Fruit fly (Drosophila melanogaster) whole organism, adult: ENCODE measurements around the gene dysf.
A peak's percentile ranks its signal among the peaks of the same experiment; 100 is the strongest.

Experiments
- CG11617 ChIP-seq: fragments of 200-800 bp; sonication (Bioruptor generic); optimal IDR thresholded peaks from 2 replicates; lab custom pipeline; 2017; ENCODE audit warnings: mild to moderate bottlenecking, missing biosample characterization, missing genetic modification reagents, missing genetic modification characterization
- CG12768 ChIP-seq: fragments of 200-800 bp; sonication (Bioruptor generic); optimal IDR thresholded peaks from 2 replicates; lab custom pipeline; 2017; ENCODE audit warnings: missing biosample characterization, missing genetic modification characterization, mild to moderate bottlenecking, moderate library complexity, missing genetic modification reagents
- CG14711 ChIP-seq: fragments of 200-800 bp; sonication (Bioruptor generic); optimal IDR thresholded peaks from 2 replicates; lab custom pipeline; 2018; ENCODE audit warnings: missing biosample characterization, mild to moderate bottlenecking, missing genetic modification characterization, moderate library complexity
- CG1620 ChIP-seq: fragments of 200-800 bp; sonication (Bioruptor generic); optimal IDR thresholded peaks from 2 replicates; lab custom pipeline; 2016; ENCODE audit warnings: missing biosample characterization, missing genetic modification characterization
- CG33017 ChIP-seq: fragments of 200-800 bp; sonication (Bioruptor generic); optimal IDR thresholded peaks from 2 replicates; lab custom pipeline; 2018; ENCODE audit warnings: missing biosample characterization, mild to moderate bottlenecking, missing genetic modification characterization, moderate library complexity
- CG7045 ChIP-seq: fragments of 200-800 bp; sonication (Bioruptor generic); optimal IDR thresholded peaks from 2 replicates; lab custom pipeline; 2017; ENCODE audit warnings: missing biosample characterization, mild to moderate bottlenecking, missing genetic modification characterization
- Clk ChIP-seq: fragments of 200-800 bp; sonication (Bioruptor generic); optimal IDR thresholded peaks from 2 replicates; lab custom pipeline; 2017; ENCODE audit warnings: missing biosample characterization, missing genetic modification characterization
- Crg-1 ChIP-seq: fragments of 200-800 bp; sonication (Bioruptor generic); optimal IDR thresholded peaks from 2 replicates; lab custom pipeline; 2016; ENCODE audit warnings: missing biosample characterization, missing genetic modification characterization
- Hr96 ChIP-seq: fragments of 200-800 bp; sonication (Bioruptor generic); optimal IDR thresholded peaks from 2 replicates; lab custom pipeline; 2016; ENCODE audit warnings: missing biosample characterization, missing genetic modification characterization
- Mnt ChIP-seq: fragments of 200-800 bp; sonication (Bioruptor generic); optimal IDR thresholded peaks from 2 replicates; lab custom pipeline; 2016; ENCODE audit warnings: missing biosample characterization, mild to moderate bottlenecking, missing genetic modification characterization
- cnc ChIP-seq, 2 experiments: fragments of >200 bp; optimal IDR thresholded peaks; 2 replicates each; lab custom pipeline; 2017
- kay ChIP-seq: fragments of 200-800 bp; sonication (Bioruptor generic); peaks from one replicate; lab custom pipeline; 2016; ENCODE audit warnings: missing biosample characterization, missing genetic modification characterization, borderline replicate concordance
- ovo ChIP-seq: fragments of 200-800 bp; sonication (Bioruptor generic); optimal IDR thresholded peaks from 2 replicates; lab custom pipeline; 2016; ENCODE audit warnings: missing biosample characterization, missing genetic modification characterization
- pad ChIP-seq: fragments of 200-800 bp; sonication (Bioruptor generic); optimal IDR thresholded peaks from 3 replicates; lab custom pipeline; 2017; ENCODE audit warnings: missing biosample characterization, missing genetic modification characterization, mild to moderate bottlenecking, moderate library complexity, missing genetic modification reagents

DNA sequence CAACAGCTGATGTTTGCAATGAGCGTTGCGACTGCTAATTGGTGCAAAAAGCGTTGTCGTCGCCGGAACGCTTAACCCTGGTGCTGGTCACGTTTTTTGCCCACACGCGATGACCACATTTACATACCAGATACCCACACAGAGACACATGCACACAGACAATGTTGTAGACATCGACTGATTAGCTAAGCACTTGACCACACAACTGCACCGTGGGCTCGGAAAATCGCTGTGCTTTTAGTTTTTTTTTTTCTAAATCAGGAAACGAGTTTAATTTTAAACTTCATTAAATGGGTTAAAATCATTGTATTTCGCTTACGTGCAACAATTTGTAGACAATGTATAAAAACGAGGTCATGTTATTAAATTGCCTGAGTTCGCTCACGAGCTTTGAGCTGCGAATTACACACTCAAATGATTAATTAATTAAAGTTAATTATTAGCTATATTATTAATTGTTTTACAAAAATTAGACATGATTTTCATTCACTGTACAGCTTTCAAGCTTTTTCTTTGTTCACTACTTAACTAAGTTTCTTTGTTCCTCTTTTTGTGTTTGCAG lies 30.0 kb upstream of the dysf start:
- no peak for TF ChIP-seq cnc (optimal IDR thresholded peaks at IDR 0.05; lab: Kevin White, UChicago)
- no peak for TF ChIP-seq pad (GFP tag; lab: Kevin White, UChicago)
- no peak for TF ChIP-seq CG11617 (GFP tag; lab: Kevin White, UChicago)
- TF ChIP-seq Hr96 (GFP tag; lab: Kevin White, UChicago), result no peak
- no peak for TF ChIP-seq CG1620 (GFP tag; lab: Kevin White, UChicago)
- TF ChIP-seq Mnt (GFP tag; lab: Kevin White, UChicago), result peak; percentile 8
- no peak for TF ChIP-seq Crg-1 (GFP tag; lab: Kevin White, UChicago)
- TF ChIP-seq CG33017 (tag; lab: Kevin White, UChicago), result no peak
- TF ChIP-seq ovo, result no peak
- peak; percentile 42 for TF ChIP-seq kay
- TF ChIP-seq CG12768 (GFP tag; lab: Kevin White, UChicago), result no peak
- TF ChIP-seq Clk, result no peak
- no peak for TF ChIP-seq CG7045 (GFP tag; lab: Kevin White, UChicago)
- TF ChIP-seq CG14711, result peak; percentile 5
